Worm (Caenorhabditis elegans) whole organism, midembryonic: Measurements from ENCODE around the gene F26F2.3.

ENCODE experiments used
- cog-1 ChIP-seq: sonication (generic microtip); optimal IDR thresholded peaks from 2 replicates; lab custom pipeline; 2016; ENCODE audit warnings: missing genetic modification characterization, missing compliant biosample characterization
- flt-1 ChIP-seq: fragments of 200-800 bp; sonication (Bioruptor generic); IDR thresholded peaks from 2 replicates; pipeline ENCODE4 v1.3.6; 2022; ENCODE audit warnings: missing genetic modification characterization, missing compliant biosample characterization
- klf-2 ChIP-seq: fragments of 200-800 bp; sonication (Bioruptor generic); conservative IDR thresholded peaks from 2 replicates; pipeline ENCODE4 v1.3.6; 2022; ENCODE audit warnings: missing genetic modification reagents, missing genetic modification characterization, missing compliant biosample characterization
- med-1 ChIP-seq: sonication (generic microtip); optimal IDR thresholded peaks from 2 replicates; lab custom pipeline; 2017; ENCODE audit warnings: missing genetic modification characterization, mild to moderate bottlenecking, missing compliant biosample characterization, antibody characterized with exemption, missing genetic modification reagents; ENCODE audit not compliant: insufficient read depth
- ref-1 ChIP-seq: fragments of 200-800 bp; sonication (Bioruptor generic); conservative IDR thresholded peaks from 2 replicates; pipeline ENCODE4 v1.3.6; 2022; ENCODE audit warnings: missing genetic modification reagents, missing genetic modification characterization, missing compliant biosample characterization
- tab-1 ChIP-seq: fragments of 200-800 bp; sonication (Bioruptor generic); IDR thresholded peaks from 2 replicates; pipeline ENCODE4 v1.3.6; 2022; ENCODE audit warnings: missing genetic modification characterization, missing compliant biosample characterization
- ztf-23 ChIP-seq: fragments of 200-800 bp; sonication (Bioruptor generic); IDR thresholded peaks from 2 replicates; pipeline ENCODE4 v1.3.6; 2022; ENCODE audit warnings: missing genetic modification reagents, missing genetic modification characterization, missing compliant biosample characterization
- ztf-29 ChIP-seq: fragments of 200-800 bp; sonication (Bioruptor generic); IDR thresholded peaks from 2 replicates; pipeline ENCODE4 v1.3.6; 2022; ENCODE audit warnings: missing genetic modification reagents, missing genetic modification characterization, missing compliant biosample characterization

- no peak for TF ChIP-seq ztf-29 (GFP tag; lab: Robert Waterston, UW)
- no peak for TF ChIP-seq flt-1 (GFP tag; lab: Robert Waterston, UW)
- TF ChIP-seq cog-1 (tag; lab: Kevin White, UChicago), result no peak
- TF ChIP-seq tab-1 (GFP tag; lab: Robert Waterston, UW), result no peak
- TF ChIP-seq ztf-23 (GFP tag; lab: Robert Waterston, UW), result no peak
- TF ChIP-seq med-1 (GFP tag; lab: Kevin White, UChicago), result no peak
- TF ChIP-seq klf-2 (GFP tag; lab: Robert Waterston, UW), result no peak
- no peak for TF ChIP-seq ref-1 (GFP tag; lab: Robert Waterston, UW)
These were observed 47.4 kb downstream of the F26F2.3 start, which contains the start of gene Y38H6C.25 for ce11 chrV:20518927-20519326.
